Worm (Caenorhabditis elegans): ENCODE data around the gene ttr-47.

The ttr-47 gene

ce11 chrV:8937476-8938249, 14.8 kb downstream of the ttr-47 start:
- TF ChIP-seq tbx-37 (GFP tag; conservative IDR thresholded peaks at IDR 0.05) (no peak), flt-1 (GFP tag; IDR thresholded peaks at IDR 0.05) (no peak), pes-1 (GFP tag; IDR thresholded peaks at IDR 0.05) (no peak), B0310.2 (tag; optimal IDR thresholded peaks at IDR 0.05) (no peak), aly-1 (tag; optimal IDR thresholded peaks at IDR 0.05) (no peak), sea-1 (GFP tag; conservative IDR thresholded peaks at IDR 0.05) (no peak), tbx-11 (GFP tag; IDR thresholded peaks at IDR 0.05) (no peak), ets-7 (tag; optimal IDR thresholded peaks at IDR 0.05) (no peak), hmg-4 (GFP tag; optimal IDR thresholded peaks at IDR 0.05) (no peak), tra-4 (tag; optimal IDR thresholded peaks at IDR 0.05) (no peak), hmbx-1 (tag; optimal IDR thresholded peaks at IDR 0.05) (no peak), hnd-1 (tag; optimal IDR thresholded peaks at IDR 0.05) (no peak)

ce11 chrV:8938445-8938844, 15.6 kb downstream of the ttr-47 start:
- no peak for TF ChIP-seq ceh-13 (GFP tag; optimal IDR thresholded peaks at IDR 0.05)
- no peak for TF ChIP-seq ceh-36 (tag; optimal IDR thresholded peaks at IDR 0.05)
- no peak for TF ChIP-seq pes-1 (GFP tag; IDR thresholded peaks at IDR 0.05)
- no peak for TF ChIP-seq hmbx-1 (tag; optimal IDR thresholded peaks at IDR 0.05)
- no peak for TF ChIP-seq tbx-37 (GFP tag; conservative IDR thresholded peaks at IDR 0.05)
- TF ChIP-seq hmg-4 (GFP tag; optimal IDR thresholded peaks at IDR 0.05): no peak
- no peak for TF ChIP-seq sea-1 (GFP tag; conservative IDR thresholded peaks at IDR 0.05)
- TF ChIP-seq ets-7 (tag; optimal IDR thresholded peaks at IDR 0.05): no peak
- no peak for TF ChIP-seq F13C5.2 (tag; optimal IDR thresholded peaks at IDR 0.05)
- TF ChIP-seq ama-1 (optimal IDR thresholded peaks at IDR 0.05): no peak
- no peak for TF ChIP-seq tbx-11 (GFP tag; IDR thresholded peaks at IDR 0.05)
- TF ChIP-seq tra-4 (tag; optimal IDR thresholded peaks at IDR 0.05): no peak
- no peak for TF ChIP-seq scrt-1 (GFP tag; IDR thresholded peaks at IDR 0.05)
- TF ChIP-seq aly-1 (tag; optimal IDR thresholded peaks at IDR 0.05): no peak

ce11 chrV:8938943-8939342, 16.1 kb downstream of the ttr-47 start:
- TF ChIP-seq pes-1 (GFP tag; IDR thresholded peaks at IDR 0.05) (no peak), tra-4 (tag; optimal IDR thresholded peaks at IDR 0.05) (no peak)

- TF ChIP-seq B0310.2 (tag; optimal IDR thresholded peaks at IDR 0.05) (no peak), sea-1 (GFP tag; conservative IDR thresholded peaks at IDR 0.05) (no peak), ama-1 (optimal IDR thresholded peaks at IDR 0.05) (no peak), hnd-1 (tag; optimal IDR thresholded peaks at IDR 0.05) (no peak), tra-4 (tag; optimal IDR thresholded peaks at IDR 0.05) (no peak), pes-1 (GFP tag; IDR thresholded peaks at IDR 0.05) (no peak), tbx-11 (GFP tag; IDR thresholded peaks at IDR 0.05) (no peak), flt-1 (GFP tag; IDR thresholded peaks at IDR 0.05) (no peak), scrt-1 (GFP tag; IDR thresholded peaks at IDR 0.05) (no peak), tbx-37 (GFP tag; conservative IDR thresholded peaks at IDR 0.05) (no peak), F13C5.2 (tag; optimal IDR thresholded peaks at IDR 0.05) (no peak), hmg-4 (GFP tag; optimal IDR thresholded peaks at IDR 0.05) (no peak), ceh-36 (tag; optimal IDR thresholded peaks at IDR 0.05) (no peak)
Observed at ce11 chrV:8939424-8940065, 16.7 kb downstream of the ttr-47 start.

ce11 chrV:8940419-8940818, 17.5 kb downstream of the ttr-47 start:
- TF ChIP-seq flt-1 (GFP tag; IDR thresholded peaks at IDR 0.05) (no peak), B0310.2 (tag; optimal IDR thresholded peaks at IDR 0.05) (no peak), ceh-36 (tag; optimal IDR thresholded peaks at IDR 0.05) (no peak), hnd-1 (tag; optimal IDR thresholded peaks at IDR 0.05) (no peak), ceh-13 (GFP tag; optimal IDR thresholded peaks at IDR 0.05) (no peak), hmg-4 (GFP tag; optimal IDR thresholded peaks at IDR 0.05) (no peak), scrt-1 (GFP tag; IDR thresholded peaks at IDR 0.05) (no peak), tbx-11 (GFP tag; IDR thresholded peaks at IDR 0.05) (no peak), tbx-37 (GFP tag; conservative IDR thresholded peaks at IDR 0.05) (no peak), F13C5.2 (tag; optimal IDR thresholded peaks at IDR 0.05) (no peak), aly-1 (tag; optimal IDR thresholded peaks at IDR 0.05) (no peak), hmbx-1 (tag; optimal IDR thresholded peaks at IDR 0.05) (no peak), pes-1 (GFP tag; IDR thresholded peaks at IDR 0.05) (no peak), sea-1 (GFP tag; conservative IDR thresholded peaks at IDR 0.05) (no peak), ets-7 (tag; optimal IDR thresholded peaks at IDR 0.05) (no peak), ama-1 (optimal IDR thresholded peaks at IDR 0.05) (no peak), tra-4 (tag; optimal IDR thresholded peaks at IDR 0.05) (no peak)

- TF ChIP-seq tra-4 (tag; optimal IDR thresholded peaks at IDR 0.05): no peak
- no peak for TF ChIP-seq tbx-11 (GFP tag; IDR thresholded peaks at IDR 0.05)
- TF ChIP-seq hmg-4 (GFP tag; optimal IDR thresholded peaks at IDR 0.05): no peak
- no peak for TF ChIP-seq ets-7 (tag; optimal IDR thresholded peaks at IDR 0.05)
- no peak for TF ChIP-seq aly-1 (tag; optimal IDR thresholded peaks at IDR 0.05)
- no peak for TF ChIP-seq ceh-36 (tag; optimal IDR thresholded peaks at IDR 0.05)
- TF ChIP-seq ceh-13 (GFP tag; optimal IDR thresholded peaks at IDR 0.05): no peak
- TF ChIP-seq scrt-1 (GFP tag; IDR thresholded peaks at IDR 0.05): no peak
- no peak for TF ChIP-seq ama-1 (optimal IDR thresholded peaks at IDR 0.05)
- no peak for TF ChIP-seq tbx-37 (GFP tag; conservative IDR thresholded peaks at IDR 0.05)
- TF ChIP-seq B0310.2 (tag; optimal IDR thresholded peaks at IDR 0.05): no peak
- no peak for TF ChIP-seq F13C5.2 (tag; optimal IDR thresholded peaks at IDR 0.05)
- no peak for TF ChIP-seq flt-1 (GFP tag; IDR thresholded peaks at IDR 0.05)
- no peak for TF ChIP-seq pes-1 (GFP tag; IDR thresholded peaks at IDR 0.05)
- TF ChIP-seq hmbx-1 (tag; optimal IDR thresholded peaks at IDR 0.05): no peak
- no peak for TF ChIP-seq sea-1 (GFP tag; conservative IDR thresholded peaks at IDR 0.05)
Observed at ce11 chrV:8942437-8942978, 19.6 kb downstream of the ttr-47 start.

- TF ChIP-seq tra-4 (tag; optimal IDR thresholded peaks at IDR 0.05) (no peak), ceh-13 (GFP tag; optimal IDR thresholded peaks at IDR 0.05) (no peak), hmbx-1 (tag; optimal IDR thresholded peaks at IDR 0.05) (no peak), F13C5.2 (tag; optimal IDR thresholded peaks at IDR 0.05) (no peak), ets-7 (tag; optimal IDR thresholded peaks at IDR 0.05) (no peak), scrt-1 (GFP tag; IDR thresholded peaks at IDR 0.05) (no peak), hnd-1 (tag; optimal IDR thresholded peaks at IDR 0.05) (no peak), ceh-36 (tag; optimal IDR thresholded peaks at IDR 0.05) (no peak), B0310.2 (tag; optimal IDR thresholded peaks at IDR 0.05) (no peak), hmg-4 (GFP tag; optimal IDR thresholded peaks at IDR 0.05) (no peak), tbx-37 (GFP tag; conservative IDR thresholded peaks at IDR 0.05) (no peak), pes-1 (GFP tag; IDR thresholded peaks at IDR 0.05) (no peak), aly-1 (tag; optimal IDR thresholded peaks at IDR 0.05) (no peak), sea-1 (GFP tag; conservative IDR thresholded peaks at IDR 0.05) (no peak), tbx-11 (GFP tag; IDR thresholded peaks at IDR 0.05) (no peak), flt-1 (GFP tag; IDR thresholded peaks at IDR 0.05) (no peak), ama-1 (optimal IDR thresholded peaks at IDR 0.05) (no peak)
Observed at ce11 chrV:8943963-8944362, 21.1 kb downstream of the ttr-47 start, which contains the start of gene T19A5.3. Gene T19A5.3 (minus strand): TSS chrV:8944063.
